Fruit fly (Drosophila melanogaster): ENCODE data around the gene squ.

DNA sequence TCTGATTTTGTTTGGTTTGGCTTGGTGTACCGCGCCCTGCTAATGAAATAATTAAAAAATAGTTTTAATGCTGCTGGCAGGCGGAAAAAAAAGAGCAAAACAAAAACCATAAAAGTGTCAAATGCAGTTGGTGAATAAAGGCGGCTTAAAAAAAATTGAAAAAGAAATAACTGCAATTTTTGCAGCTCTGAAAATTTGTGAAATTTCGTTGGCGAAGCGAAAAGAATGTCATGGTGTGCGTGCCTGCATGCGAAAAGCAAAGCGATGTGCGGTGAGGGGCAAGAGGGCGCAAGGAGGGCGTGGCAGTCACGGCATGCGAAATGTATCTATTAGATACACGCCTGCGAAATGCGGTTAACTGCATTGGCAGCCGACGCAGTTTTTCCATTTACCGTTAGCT is 41.5 kb upstream of the squ start:
- TF ChIP-seq CG17385 (GFP tag; optimal IDR thresholded peaks at IDR 0.05) (no peak), insv (GFP tag; optimal IDR thresholded peaks at IDR 0.05) (no peak)

Data from whole organism, embryonic.